Worm (Caenorhabditis elegans) whole organism, mixed stage, embryonic: ENCODE results near the gene srw-57.

Experiments
- ceh-83 ChIP-seq: fragments of 200-800 bp; sonication (Bioruptor generic); optimal IDR thresholded peaks from 2 replicates; lab custom pipeline; 2018; ENCODE audit warnings: mild to moderate bottlenecking, missing genetic modification characterization, missing compliant biosample characterization
- mep-1 ChIP-seq: fragments of 150-350 bp; optimal IDR thresholded peaks from 2 replicates; lab custom pipeline; 2017; ENCODE audit warnings: missing biosample characterization, missing genetic modification reagents, missing genetic modification characterization, inconsistent platforms
- nhr-2 ChIP-seq: fragments of 150-350 bp; optimal IDR thresholded peaks from 2 replicates; lab custom pipeline; 2014; ENCODE audit warnings: missing biosample characterization, missing genetic modification characterization
- nhr-76 ChIP-seq: sonication (generic microtip); optimal IDR thresholded peaks from 2 replicates; lab custom pipeline; 2017; ENCODE audit warnings: missing biosample characterization, missing genetic modification characterization
- snpc-4 ChIP-seq: fragments of 150-350 bp; optimal IDR thresholded peaks from 2 replicates; lab custom pipeline; 2014; ENCODE audit warnings: missing biosample characterization, missing genetic modification characterization
- tbx-8 ChIP-seq: fragments of 200-800 bp; sonication (Bioruptor generic); optimal IDR thresholded peaks from 2 replicates; lab custom pipeline; 2018; ENCODE audit warnings: mild to moderate bottlenecking, missing genetic modification characterization, moderate library complexity, missing compliant biosample characterization
- unc-39 ChIP-seq: fragments of 150-350 bp; optimal IDR thresholded peaks from 2 replicates; lab custom pipeline; 2014; ENCODE audit warnings: missing biosample characterization, missing genetic modification characterization
- unc-62 ChIP-seq: fragments of 150-350 bp; optimal IDR thresholded peaks from 2 replicates; lab custom pipeline; 2014; ENCODE audit warnings: missing biosample characterization, missing genetic modification reagents, missing genetic modification characterization

DNA sequence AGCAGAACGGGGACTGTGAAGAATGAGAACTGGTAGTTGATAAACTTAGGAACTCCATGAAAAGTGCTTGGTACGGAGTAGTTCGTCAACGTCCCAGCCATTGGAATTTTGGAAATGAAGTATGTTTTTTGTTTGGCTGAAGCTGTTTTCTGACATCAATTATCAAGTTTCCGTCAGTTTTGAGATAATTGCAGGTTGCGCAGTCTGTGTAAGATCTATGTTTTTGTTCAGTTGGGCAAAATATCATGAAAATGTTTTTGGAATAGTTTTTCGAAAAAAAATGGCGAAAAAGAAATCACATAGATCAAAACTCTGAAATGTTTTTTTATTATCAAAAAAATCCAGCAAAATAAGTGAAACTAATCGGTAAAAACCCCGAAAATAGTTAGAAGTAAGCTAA, 20.0 kb upstream of the srw-57 start, which contains the start of gene sru-22:
- TF ChIP-seq nhr-2 (tag; lab: Kevin White, UChicago) (no peak), unc-39 (no peak), mep-1 (tag; lab: Kevin White, UChicago) (no peak), nhr-76 (no peak), tbx-8 (GFP tag; lab: Kevin White, UChicago) (no peak), ceh-83 (no peak), unc-62 (GFP tag; lab: Kevin White, UChicago) (no peak), snpc-4 (no peak)
